Worm (Caenorhabditis elegans): ENCODE data around the gene rgs-4.

ce11 chrII:12661930-12662329, 7.4 kb downstream of the rgs-4 start:
- TF ChIP-seq him-1 (tag; optimal IDR thresholded peaks at IDR 0.05) (no peak), W03F9.2 (tag; optimal IDR thresholded peaks at IDR 0.05) (no peak), dao-5 (tag; optimal IDR thresholded peaks at IDR 0.05) (no peak)

All from whole organism, L4/young adult.